Worm (Caenorhabditis elegans) whole organism, young adult: ENCODE results near the gene Y22D7AL.10.

Source experiments
- B0261.1 ChIP-seq: sonication (generic microtip); optimal IDR thresholded peaks from 2 replicates; lab custom pipeline; 2016; ENCODE audit warnings: mild to moderate bottlenecking, missing genetic modification characterization, moderate library complexity, missing compliant biosample characterization
- C17E4.6 ChIP-seq: fragments of 200-800 bp; sonication (Bioruptor generic); IDR thresholded peaks from 2 replicates; pipeline ENCODE4 v1.3.6; 2022; ENCODE audit warnings: missing genetic modification reagents, missing genetic modification characterization, missing compliant biosample characterization
- D2030.7 ChIP-seq: fragments of 200-800 bp; sonication (Bioruptor generic); IDR thresholded peaks from 2 replicates; pipeline ENCODE4 v1.3.6; 2022; ENCODE audit warnings: missing genetic modification reagents, missing genetic modification characterization, missing compliant biosample characterization
- F33H1.4 ChIP-seq: fragments of 200-800 bp; sonication (Bioruptor generic); IDR thresholded peaks from 2 replicates; pipeline ENCODE4 v1.3.6; 2022; ENCODE audit warnings: missing genetic modification reagents, missing genetic modification characterization, missing compliant biosample characterization
- F49E8.2 ChIP-seq: sonication (generic microtip); optimal IDR thresholded peaks from 3 replicates; lab custom pipeline; 2017; ENCODE audit warnings: missing genetic modification characterization, mild to moderate bottlenecking, missing compliant biosample characterization, antibody characterized with exemption, moderate library complexity; ENCODE audit not compliant: insufficient read depth
- K12H6.12 ChIP-seq: fragments of 200-800 bp; sonication (Bioruptor generic); optimal IDR thresholded peaks from 2 replicates; lab custom pipeline; 2018; ENCODE audit warnings: mild to moderate bottlenecking, missing genetic modification characterization, missing compliant biosample characterization
- T26A5.8 ChIP-seq: sonication (generic microtip); optimal IDR thresholded peaks from 2 replicates; lab custom pipeline; 2016; ENCODE audit warnings: missing genetic modification characterization, missing compliant biosample characterization
- Y53F4B.3 ChIP-seq: fragments of 200-800 bp; sonication (Bioruptor generic); IDR thresholded peaks from 2 replicates; pipeline ENCODE4 v1.3.6; 2022; ENCODE audit warnings: missing genetic modification reagents, missing genetic modification characterization, missing compliant biosample characterization
- ZK185.1 ChIP-seq: sonication (generic microtip); optimal IDR thresholded peaks from 2 replicates; lab custom pipeline; 2016; ENCODE audit warnings: mild to moderate bottlenecking, missing genetic modification characterization, missing compliant biosample characterization; ENCODE audit not compliant: poor library complexity, severe bottlenecking
- aptf-2 ChIP-seq: fragments of 200-800 bp; sonication (Bioruptor generic); conservative IDR thresholded peaks from 2 replicates; pipeline ENCODE4 v1.3.6; 2022; ENCODE audit warnings: missing genetic modification reagents, missing genetic modification characterization, missing compliant biosample characterization
- aptf-3 ChIP-seq: fragments of 200-800 bp; sonication (Bioruptor generic); IDR thresholded peaks from 2 replicates; pipeline ENCODE4 v1.3.6; 2022; ENCODE audit warnings: missing genetic modification characterization, missing compliant biosample characterization
- atf-7 ChIP-seq: sonication (generic microtip); optimal IDR thresholded peaks from 2 replicates; lab custom pipeline; 2017; ENCODE audit warnings: mild to moderate bottlenecking, missing genetic modification characterization, missing compliant biosample characterization
- attf-3 ChIP-seq: fragments of 200-800 bp; sonication (Bioruptor generic); conservative IDR thresholded peaks from 2 replicates; pipeline ENCODE4 v1.3.6; 2022; ENCODE audit warnings: missing genetic modification reagents, missing genetic modification characterization, missing compliant biosample characterization
- attf-5 ChIP-seq: fragments of 200-800 bp; sonication (Bioruptor generic); optimal IDR thresholded peaks from 2 replicates; lab custom pipeline; 2018; ENCODE audit warnings: mild to moderate bottlenecking, missing genetic modification characterization, missing compliant biosample characterization
- attf-6 ChIP-seq: fragments of 200-800 bp; sonication (Bioruptor generic); IDR thresholded peaks from 2 replicates; pipeline ENCODE4 v1.3.6; 2022; ENCODE audit warnings: missing genetic modification reagents, missing genetic modification characterization, missing compliant biosample characterization
- bed-1 ChIP-seq: fragments of 200-800 bp; sonication (Bioruptor generic); IDR thresholded peaks from 2 replicates; pipeline ENCODE4 v1.3.6; 2022; ENCODE audit warnings: missing genetic modification reagents, missing genetic modification characterization, missing compliant biosample characterization
- ccch-3 ChIP-seq: fragments of 200-800 bp; sonication (Bioruptor generic); optimal IDR thresholded peaks from 2 replicates; lab custom pipeline; 2018; ENCODE audit warnings: mild to moderate bottlenecking, missing genetic modification characterization, missing compliant biosample characterization
- cebp-2 ChIP-seq: fragments of 200-800 bp; sonication (Bioruptor generic); IDR thresholded peaks from 2 replicates; pipeline ENCODE4 v1.3.6; 2022; ENCODE audit warnings: missing genetic modification characterization, missing compliant biosample characterization
- dox-1 ChIP-seq: fragments of 200-800 bp; sonication (Bioruptor generic); IDR thresholded peaks from 2 replicates; pipeline ENCODE4 v1.3.6; 2022; ENCODE audit warnings: missing genetic modification reagents, missing genetic modification characterization, missing compliant biosample characterization
- dpl-1 ChIP-seq: fragments of 150-350 bp; optimal IDR thresholded peaks from 2 replicates; lab custom pipeline; 2014; ENCODE audit warnings: missing biosample characterization, missing genetic modification reagents, missing genetic modification characterization
- egrh-3 ChIP-seq: fragments of 200-800 bp; sonication (Bioruptor generic); IDR thresholded peaks from 2 replicates; pipeline ENCODE4 v1.3.6; 2022; ENCODE audit warnings: missing genetic modification reagents, missing genetic modification characterization, missing compliant biosample characterization
- ekl-4 ChIP-seq: fragments of 200-800 bp; sonication (Bioruptor generic); IDR thresholded peaks from 2 replicates; pipeline ENCODE4 v1.3.6; 2022; ENCODE audit warnings: missing genetic modification reagents, missing genetic modification characterization, missing compliant biosample characterization
- ets-4 ChIP-seq: fragments of 200-800 bp; sonication (Bioruptor generic); optimal IDR thresholded peaks from 2 replicates; lab custom pipeline; 2018; ENCODE audit warnings: mild to moderate bottlenecking, missing genetic modification characterization, missing compliant biosample characterization
- hlh-12 ChIP-seq: sonication (generic microtip); optimal IDR thresholded peaks from 2 replicates; lab custom pipeline; 2016; ENCODE audit warnings: missing genetic modification characterization, missing compliant biosample characterization
- hmg-1.2 ChIP-seq: fragments of 200-800 bp; sonication (Bioruptor generic); IDR thresholded peaks from 2 replicates; pipeline ENCODE4 v1.3.6; 2022; ENCODE audit warnings: missing genetic modification reagents, missing genetic modification characterization, missing compliant biosample characterization
- hmg-20 ChIP-seq: fragments of 200-800 bp; sonication (Bioruptor generic); IDR thresholded peaks from 2 replicates; pipeline ENCODE4 v1.3.6; 2022; ENCODE audit warnings: missing genetic modification reagents, missing genetic modification characterization, missing compliant biosample characterization
- hrde-1 ChIP-seq: sonication (generic microtip); optimal IDR thresholded peaks from 2 replicates; lab custom pipeline; 2016; ENCODE audit warnings: missing genetic modification characterization, mild to moderate bottlenecking, missing compliant biosample characterization, moderate library complexity, missing genotype, missing genetic modification reagents, borderline replicate concordance
- let-607 ChIP-seq, 2 experiments: fragments of 200-800 bp in 1 of 2; sonication (Bioruptor generic) in 1 of 2; sonication (generic microtip) in 1 of 2; optimal IDR thresholded peaks; 2 replicates each; lab custom pipeline; 2016 to 2018; ENCODE audit warnings: mild to moderate bottlenecking in 2 of 2, missing compliant biosample characterization in 2 of 2, missing genetic modification characterization in 2 of 2, moderate library complexity in 2 of 2, missing genotype in 1 of 2
- lin-40 ChIP-seq: sonication (generic microtip); optimal IDR thresholded peaks from 2 replicates; lab custom pipeline; 2016; ENCODE audit warnings: missing genetic modification characterization, mild to moderate bottlenecking, missing compliant biosample characterization, missing genotype, missing genetic modification reagents
- lir-1 ChIP-seq: fragments of 200-800 bp; sonication (Bioruptor generic); conservative IDR thresholded peaks from 2 replicates; pipeline ENCODE4 v1.3.6; 2022; ENCODE audit warnings: missing genetic modification reagents, missing genetic modification characterization, missing compliant biosample characterization
- madf-6 ChIP-seq: fragments of 200-800 bp; sonication (Bioruptor generic); IDR thresholded peaks from 2 replicates; pipeline ENCODE4 v1.3.6; 2022; ENCODE audit warnings: missing genetic modification reagents, missing genetic modification characterization, missing compliant biosample characterization
- nfya-2 ChIP-seq: fragments of 200-800 bp; sonication (Bioruptor generic); IDR thresholded peaks from 2 replicates; pipeline ENCODE4 v1.3.6; 2022; ENCODE audit warnings: missing genetic modification reagents, missing genetic modification characterization, missing compliant biosample characterization
- nfyb-1 ChIP-seq: fragments of 200-800 bp; sonication (Bioruptor generic); IDR thresholded peaks from 2 replicates; pipeline ENCODE4 v1.3.6; 2022; ENCODE audit warnings: missing genetic modification reagents, missing genetic modification characterization, missing compliant biosample characterization
- nhr-179 ChIP-seq: sonication (generic microtip); optimal IDR thresholded peaks from 2 replicates; lab custom pipeline; 2016; ENCODE audit warnings: mild to moderate bottlenecking, missing genetic modification characterization, missing compliant biosample characterization
- nhr-80 ChIP-seq: sonication (generic microtip); optimal IDR thresholded peaks from 2 replicates; lab custom pipeline; 2016; ENCODE audit warnings: missing genetic modification characterization, missing compliant biosample characterization
- rcor-1 ChIP-seq: fragments of 200-800 bp; sonication (Bioruptor generic); IDR thresholded peaks from 2 replicates; pipeline ENCODE4 v1.3.6; 2022; ENCODE audit warnings: missing genetic modification reagents, missing genetic modification characterization, missing compliant biosample characterization
- rec-8 ChIP-seq, 2 experiments: sonication (generic microtip); optimal IDR thresholded peaks; 2 replicates each; lab custom pipeline; 2016; ENCODE audit warnings: mild to moderate bottlenecking in 2 of 2, missing genetic modification characterization in 2 of 2, missing genetic modification reagents in 2 of 2, missing genotype in 2 of 2, missing biosample characterization in 1 of 2, missing compliant biosample characterization in 1 of 2, moderate library complexity in 1 of 2
- repo-1 ChIP-seq: sonication (generic microtip); optimal IDR thresholded peaks from 2 replicates; lab custom pipeline; 2017; ENCODE audit warnings: mild to moderate bottlenecking, missing genetic modification characterization, missing compliant biosample characterization
- snpc-1.1 ChIP-seq: sonication (generic microtip); optimal IDR thresholded peaks from 2 replicates; lab custom pipeline; 2017; ENCODE audit warnings: missing genetic modification characterization, mild to moderate bottlenecking, missing compliant biosample characterization, antibody characterized with exemption, moderate library complexity, missing genotype, missing genetic modification reagents; ENCODE audit not compliant: insufficient read depth
- snpc-3.4 ChIP-seq: sonication (generic microtip); optimal IDR thresholded peaks from 2 replicates; lab custom pipeline; 2017; ENCODE audit warnings: missing genetic modification characterization, mild to moderate bottlenecking, missing compliant biosample characterization, antibody characterized with exemption, moderate library complexity, missing genotype, missing genetic modification reagents
- snpc-4 ChIP-seq, 5 experiments: fragments of 150-350 bp in 1 of 5; sonication (generic microtip) in 4 of 5; optimal IDR thresholded peaks; 2 replicates each; lab custom pipeline; 2014 to 2018; ENCODE audit warnings: missing genetic modification characterization in 5 of 5, missing biosample characterization in 3 of 5, antibody characterized with exemption in 2 of 5, mild to moderate bottlenecking in 2 of 5, missing compliant biosample characterization in 2 of 5, missing genotype in 2 of 5, moderate library complexity in 2 of 5, missing genetic modification reagents in 1 of 5
- tlf-1 ChIP-seq: fragments of 200-800 bp; sonication (Bioruptor generic); optimal IDR thresholded peaks from 2 replicates; lab custom pipeline; 2018; ENCODE audit warnings: mild to moderate bottlenecking, missing genetic modification characterization, missing compliant biosample characterization
- ztf-18 ChIP-seq: sonication (generic microtip); optimal IDR thresholded peaks from 2 replicates; lab custom pipeline; 2016; ENCODE audit warnings: missing genotype, mild to moderate bottlenecking, missing genetic modification characterization, missing compliant biosample characterization
- ztf-25 ChIP-seq: fragments of 200-800 bp; sonication (Bioruptor generic); IDR thresholded peaks from 2 replicates; pipeline ENCODE4 v1.3.6; 2022; ENCODE audit warnings: missing genetic modification reagents, missing genetic modification characterization, missing compliant biosample characterization
- ztf-3 ChIP-seq: fragments of 200-800 bp; sonication (Bioruptor generic); optimal IDR thresholded peaks from 2 replicates; lab custom pipeline; 2018; ENCODE audit warnings: mild to moderate bottlenecking, missing genetic modification characterization, missing compliant biosample characterization

Gene Y22D7AL.10

ce11 chrIII:1601464-1602169 lies 17.1 kb downstream of the Y22D7AL.10 start:
- TF ChIP-seq aptf-3 (GFP tag; lab: Robert Waterston, UW) (no peak), ZK185.1 (tag; lab: Kevin White, UChicago) (peak; percentile 72), tlf-1 (GFP tag; lab: Kevin White, UChicago) (no peak), hmg-20 (no peak), ztf-3 (GFP tag; lab: Kevin White, UChicago) (peak; percentile 21), snpc-4 (GFP tag; optimal IDR thresholded peaks at IDR 0.05; lab: Kevin White, UChicago) (peak; percentile 59), snpc-4 (tag; optimal IDR thresholded peaks at IDR 0.05; lab: Kevin White, UChicago) (peak in 1 of 4 experiments; percentile 58), attf-6 (GFP tag; lab: Robert Waterston, UW) (0 out of 2 replicates have a peak, but pooled peaks have one; percentile 21), C17E4.6 (0 out of 2 replicates have a peak, but pooled peaks have one; percentile 28), nfyb-1 (GFP tag; lab: Robert Waterston, UW) (peak; percentile 75), F49E8.2 (tag; lab: Kevin White, UChicago) (peak; percentile 21), attf-3 (peak; percentile 43; the same call in 1 of the 2 replicates), ccch-3 (GFP tag; lab: Kevin White, UChicago) (peak; percentile 61), rec-8 (tag; optimal IDR thresholded peaks at IDR 0.05; lab: Kevin White, UChicago) (peak; percentile 65 to 83), dpl-1 (GFP tag; lab: Kevin White, UChicago) (no peak), lir-1 (GFP tag; lab: Robert Waterston, UW) (peak; percentile 52; the same call in 1 of the 2 replicates), madf-6 (GFP tag; lab: Robert Waterston, UW) (peak; percentile 43), egrh-3 (GFP tag; lab: Robert Waterston, UW) (peak; percentile 45), hrde-1 (peak; percentile 56), nfya-2 (GFP tag; lab: Robert Waterston, UW) (no peak), ekl-4 (no peak), attf-5 (peak; percentile 51), snpc-3.4 (tag; lab: Kevin White, UChicago) (peak; percentile 42), hlh-12 (tag; lab: Kevin White, UChicago) (peak; percentile 48), aptf-2 (peak; percentile 78), T26A5.8 (peak; percentile 40), ztf-18 (tag; lab: Kevin White, UChicago) (peak; percentile 73), rcor-1 (GFP tag; lab: Robert Waterston, UW) (no peak), K12H6.12 (peak; percentile 29), dox-1 (peak; percentile 63; the same call in 1 of the 2 replicates), cebp-2 (GFP tag; lab: Robert Waterston, UW) (peak; percentile 89; the same call in 1 of the 2 replicates), D2030.7 (GFP tag; lab: Robert Waterston, UW) (peak; percentile 87), atf-7 (tag; lab: Kevin White, UChicago) (peak; percentile 72), B0261.1 (tag; lab: Kevin White, UChicago) (peak; percentile 88), ztf-25 (GFP tag; lab: Robert Waterston, UW) (peak; percentile 97), F33H1.4 (peak; percentile 39; the same call in 1 of the 2 replicates), Y53F4B.3 (GFP tag; lab: Robert Waterston, UW) (no peak), ets-4 (GFP tag; lab: Kevin White, UChicago) (no peak), lin-40 (no peak), nhr-80 (peak; percentile 39), snpc-1.1 (tag; lab: Kevin White, UChicago) (no peak), repo-1 (tag; lab: Kevin White, UChicago) (no peak), let-607 (tag; optimal IDR thresholded peaks at IDR 0.05; lab: Kevin White, UChicago) (peak in 1 of 2 experiments; percentile 55), hmg-1.2 (GFP tag; lab: Robert Waterston, UW) (peak; percentile 44), nhr-179 (tag; lab: Kevin White, UChicago) (no peak), bed-1 (GFP tag; lab: Robert Waterston, UW) (no peak)
